Fruit fly (Drosophila melanogaster): ENCODE data around the gene RpL22.

DNA sequence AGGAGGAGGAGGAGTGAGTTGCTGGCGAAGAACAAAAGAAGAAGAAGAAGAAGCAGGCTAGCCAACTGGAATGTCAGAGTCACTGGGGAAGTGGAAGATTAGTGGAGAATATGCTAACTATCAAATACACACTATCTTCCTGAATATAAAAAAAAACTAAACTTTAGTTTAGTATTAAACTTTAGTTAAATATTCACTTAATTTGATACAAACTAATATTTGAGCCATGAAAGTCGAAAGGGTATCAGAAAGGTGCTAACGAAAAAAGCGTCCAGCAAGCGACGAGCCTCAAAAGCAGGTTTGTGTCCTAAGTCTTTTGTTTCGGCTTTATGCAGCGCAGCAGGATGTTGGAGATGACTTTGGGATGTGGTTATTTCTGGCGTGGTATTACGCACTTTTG lies 10.3 kb upstream of the RpL22 start:
- TF ChIP-seq wdn (GFP tag; IDR thresholded peaks at IDR 0.05) (no peak), lilli (GFP tag; optimal IDR thresholded peaks at IDR 0.05) (no peak), Doc2 (GFP tag; IDR thresholded peaks at IDR 0.05) (no peak), CG2199 (GFP tag; IDR thresholded peaks at IDR 0.05) (no peak), aop (GFP tag; IDR thresholded peaks at IDR 0.05) (no peak)
